Worm (Caenorhabditis elegans): ENCODE results near the gene sfxn-5.

Gene sfxn-5

DNA sequence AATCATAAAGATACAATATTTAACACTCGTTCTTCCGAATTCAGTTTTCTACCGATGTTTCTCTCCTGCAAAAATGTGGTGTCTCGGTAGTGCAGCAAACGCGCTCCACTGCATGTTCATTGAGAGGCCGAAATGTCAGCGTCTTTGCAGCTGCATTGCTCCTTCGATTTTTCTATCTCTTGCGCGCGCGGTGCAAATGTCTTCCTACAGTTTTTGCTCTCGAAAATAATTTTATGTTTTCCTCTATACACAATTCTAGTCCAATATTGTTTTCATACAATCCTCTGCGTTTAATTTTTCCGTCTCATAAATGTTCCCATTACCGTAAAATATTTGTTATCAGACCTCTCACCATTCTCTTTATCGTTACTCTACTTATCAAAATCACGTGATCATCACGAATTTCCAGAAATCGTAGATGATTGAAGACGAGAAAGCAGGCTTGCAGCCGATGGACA is 42.5 kb downstream of the sfxn-5 start, which contains the start of gene ufd-2 (continued):
- TF ChIP-seq nhr-77 (tag; optimal IDR thresholded peaks at IDR 0.05), result peak; percentile 80
- peak; percentile 50; the same call in 1 of the 2 replicates for TF ChIP-seq vab-7 (GFP tag; IDR thresholded peaks at IDR 0.05)
- peak; percentile 94 for TF ChIP-seq mes-2 (tag; optimal IDR thresholded peaks at IDR 0.05; ENCODE audit: poor library complexity, severe bottlenecking)
- 0 out of 2 replicates have a peak, but pooled peaks have one; percentile 17 for TF ChIP-seq ceh-44 (GFP tag; IDR thresholded peaks at IDR 0.05)
- TF ChIP-seq lin-38 (GFP tag; IDR thresholded peaks at IDR 0.05), result peak; percentile 95
- TF ChIP-seq daf-8 (GFP tag; IDR thresholded peaks at IDR 0.05), result no peak
- no peak for TF ChIP-seq dmd-8 (GFP tag; IDR thresholded peaks at IDR 0.05)
- peak; percentile 31 for TF ChIP-seq nhr-25 (tag; optimal IDR thresholded peaks at IDR 0.05; ENCODE audit: borderline replicate concordance, insufficient read depth)

DNA sequence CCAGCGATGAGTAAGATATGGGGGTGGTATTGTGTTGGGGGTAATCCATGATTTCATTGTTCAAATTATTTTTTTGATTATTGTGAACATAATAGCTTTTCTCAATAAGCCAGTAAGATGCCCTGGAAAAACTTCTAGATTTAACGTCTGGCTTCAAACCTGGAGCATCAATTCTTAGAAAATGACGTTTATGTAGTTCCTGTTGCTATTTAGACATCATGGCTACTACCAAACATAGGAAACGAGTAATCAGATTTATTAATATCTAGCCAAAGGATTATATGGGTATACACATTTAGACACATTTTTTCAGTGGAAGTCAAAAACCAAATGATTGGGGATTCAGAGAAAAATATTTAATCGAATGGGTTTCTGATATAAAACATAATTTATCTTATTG is 45.3 kb downstream of the sfxn-5 start:
- peak; percentile 9 for TF ChIP-seq nhr-11 (tag; optimal IDR thresholded peaks at IDR 0.05)
- no peak for TF ChIP-seq php-3 (GFP tag; IDR thresholded peaks at IDR 0.05)

DNA sequence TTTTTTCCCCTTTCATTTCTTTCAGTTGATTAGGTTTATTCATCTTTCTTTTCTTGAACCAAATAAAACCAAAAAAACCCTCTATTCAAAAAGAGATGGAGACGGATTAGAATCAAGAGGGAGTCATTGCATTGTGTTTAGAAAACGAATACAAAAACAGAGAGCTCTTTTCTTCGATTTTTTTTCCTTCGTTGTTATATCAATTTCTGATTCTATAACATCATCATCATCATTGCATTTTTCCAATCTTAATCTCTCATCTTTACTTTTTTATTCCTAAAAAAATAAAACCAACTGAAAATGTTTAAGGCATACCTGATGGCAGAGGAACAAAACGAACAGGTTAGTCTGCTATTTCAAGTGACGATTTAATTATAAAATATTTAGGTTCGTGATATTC is 46.1 kb downstream of the sfxn-5 start, which contains the start of gene T05H10.8:
TSS of gene T05H10.8 (plus strand) at position 301 of the 400 bp plus-strand sequence.
- TF ChIP-seq F26F4.8 (GFP tag; conservative IDR thresholded peaks at IDR 0.05), result no peak
- no peak for TF ChIP-seq arid-1 (GFP tag; conservative IDR thresholded peaks at IDR 0.05)
- no peak for TF ChIP-seq aha-1 (tag)
- no peak for TF ChIP-seq mdt-29 (GFP tag; IDR thresholded peaks at IDR 0.05)
- no peak for TF ChIP-seq mxl-2 (GFP tag; conservative IDR thresholded peaks at IDR 0.05)
- no peak for TF ChIP-seq ztf-11 (tag; optimal IDR thresholded peaks at IDR 0.05)
- TF ChIP-seq F10B5.3 (tag; optimal IDR thresholded peaks at IDR 0.05), result no peak

DNA sequence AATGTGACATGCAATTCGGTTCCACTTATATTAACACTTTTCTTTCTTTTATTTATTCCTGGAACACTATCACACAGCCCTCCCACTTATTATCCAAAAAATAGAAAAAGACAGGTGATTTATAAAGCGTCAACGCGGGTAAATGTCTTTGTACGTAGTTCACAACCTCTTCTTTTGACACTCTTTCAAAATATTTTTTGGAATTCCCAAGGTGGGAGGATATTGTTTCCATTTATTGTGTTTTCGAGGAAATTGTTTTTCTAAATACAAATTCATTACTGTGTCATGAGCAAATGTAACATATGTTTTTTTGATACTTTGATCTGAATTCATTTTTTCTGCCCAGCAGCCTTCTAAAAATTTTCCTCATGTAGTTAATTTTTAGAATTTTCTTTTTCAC is 46.9 kb downstream of the sfxn-5 start:
- TF ChIP-seq spr-1 (tag; optimal IDR thresholded peaks at IDR 0.05), result no peak
- no peak for TF ChIP-seq hlh-30 (tag; optimal IDR thresholded peaks at IDR 0.05; ENCODE audit: insufficient read depth)
- no peak for TF ChIP-seq nhr-111 (GFP tag; optimal IDR thresholded peaks at IDR 0.05)
- TF ChIP-seq nhr-42 (GFP tag; IDR thresholded peaks at IDR 0.05), result no peak
- TF ChIP-seq lin-38 (GFP tag; IDR thresholded peaks at IDR 0.05), result no peak
- TF ChIP-seq egl-27 (tag; optimal IDR thresholded peaks at IDR 0.05), result no peak

DNA sequence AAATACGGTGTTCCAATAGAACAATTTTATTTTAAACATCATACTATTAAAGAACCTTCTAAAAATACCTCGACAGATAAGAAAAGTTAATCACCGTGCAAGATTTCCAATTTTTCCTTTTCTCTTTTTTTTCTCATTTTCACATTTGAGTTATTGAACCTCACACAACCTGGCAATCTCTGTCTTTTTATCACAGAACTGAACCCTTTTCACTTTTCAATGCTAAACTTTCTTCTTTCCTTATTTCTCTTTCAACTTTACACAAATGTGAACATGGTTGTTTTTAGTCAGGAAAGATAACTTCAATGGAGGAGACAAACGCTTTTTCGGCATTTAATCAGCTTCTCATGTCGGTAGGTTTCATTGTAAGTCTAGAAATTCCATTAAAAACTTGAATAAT is 52.0 kb downstream of the sfxn-5 start, which contains the start of gene T05H10.4:
TSS of gene T05H10.4 (plus strand) at position 301 of the 400 bp plus-strand sequence.
- TF ChIP-seq mes-2 (tag; optimal IDR thresholded peaks at IDR 0.05; ENCODE audit: poor library complexity, severe bottlenecking) (no peak), pqm-1 (tag; optimal IDR thresholded peaks at IDR 0.05) (no peak), nhr-28 (tag; optimal IDR thresholded peaks at IDR 0.05) (no peak), mxl-3 (GFP tag; optimal IDR thresholded peaks at IDR 0.05) (no peak), zfp-2 (tag; optimal IDR thresholded peaks at IDR 0.05) (no peak), spr-3 (GFP tag; optimal IDR thresholded peaks at IDR 0.05) (no peak), pha-4 (GFP tag; IDR thresholded peaks at IDR 0.05) (no peak), pha-4 (tag; optimal IDR thresholded peaks at IDR 0.05) (no peak), lin-39 (tag; optimal IDR thresholded peaks at IDR 0.05) (no peak)

DNA sequence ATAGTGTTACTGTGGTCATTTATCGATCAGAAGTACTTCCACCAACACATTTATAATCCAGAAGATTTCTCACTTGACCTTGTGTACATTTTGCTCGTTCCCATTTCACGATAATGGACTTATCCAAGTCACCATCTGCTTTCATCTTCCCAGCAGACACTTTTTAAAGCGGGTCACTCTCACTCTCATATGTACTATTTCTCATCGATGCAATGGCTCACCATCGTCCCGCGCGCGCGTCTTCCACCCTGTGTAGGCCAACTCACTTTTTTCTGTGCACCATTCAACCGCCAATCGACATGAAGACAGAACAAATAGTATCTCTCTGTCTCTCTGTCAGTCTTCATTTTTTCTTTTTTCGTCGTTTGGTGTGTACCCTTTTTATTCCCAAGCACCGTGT is 52.7 kb downstream of the sfxn-5 start:
- TF ChIP-seq daf-8 (GFP tag; IDR thresholded peaks at IDR 0.05) (no peak), unc-62 (GFP tag; optimal IDR thresholded peaks at IDR 0.05 in 1 of 2) (peak in 1 of 2 experiments; percentile 7), unc-62 (tag; optimal IDR thresholded peaks at IDR 0.05) (no peak)
